Fruit fly (Drosophila melanogaster): ENCODE results near the gene rept.

- TF ChIP-seq CTCF (optimal IDR thresholded peaks at IDR 0.05) (no peak), CG8478 (optimal IDR thresholded peaks at IDR 0.05) (no peak)
These were observed 10.6 kb downstream of the rept start, which contains the start of gene CG45081 for dm6 chr3L:19265761-19266160.

Measured in S2 (cell line).